In the genomic region with DNA sequence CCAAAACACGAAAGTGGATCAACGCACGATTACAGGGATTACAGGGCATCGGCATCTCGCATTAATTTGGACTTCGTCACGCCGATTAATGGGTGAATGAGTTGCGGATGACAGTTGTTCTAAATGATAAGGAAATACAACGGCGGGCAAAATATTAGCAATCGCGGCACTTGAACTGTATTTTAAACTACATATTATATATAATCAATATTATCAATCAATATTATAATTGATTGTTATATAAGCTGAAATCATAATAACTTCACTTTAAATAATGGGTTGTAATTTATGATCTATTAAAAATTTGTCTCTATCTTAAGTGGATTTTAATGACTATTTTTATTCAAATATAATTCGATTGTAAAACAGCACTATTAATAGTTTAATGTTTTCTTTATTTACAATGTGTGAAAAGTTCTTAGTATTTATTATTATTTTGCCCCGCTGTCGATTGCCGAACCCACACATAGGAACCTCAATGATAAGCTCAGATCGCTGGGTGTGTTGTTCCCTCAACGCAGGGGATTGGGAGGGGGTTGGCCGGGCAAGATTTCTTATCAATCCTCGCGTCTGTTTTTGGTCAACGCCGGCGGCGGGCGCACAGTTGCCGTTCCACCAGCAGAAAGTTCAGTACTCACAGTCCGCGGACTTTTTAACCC, we compare ENCODE assay signal across 4 fruit fly cellular contexts.
TF ChIP-seq lines count a peak whose summit lies in the region.

No protein-coding gene starts in this region.

TF ChIP-seq in whole organism, embryonic, 481 proteins besides CTCF, POLR2A, EP300 and RAD21 (continued from another document and continues in another):
- TF ChIP-seq Rx (GFP tag; IDR thresholded peaks at IDR 0.05; lab: Robert Waterston, UW): no peak
- no peak for TF ChIP-seq aop (GFP tag; IDR thresholded peaks at IDR 0.05; lab: Robert Waterston, UW)
- no peak for TF ChIP-seq tna (GFP tag; IDR thresholded peaks at IDR 0.05; lab: Robert Waterston, UW; ENCODE audit: partially characterized antibody)
- TF ChIP-seq CG18262 (tag; optimal IDR thresholded peaks at IDR 0.05; lab: Kevin White, UChicago): peak; percentile 80
- peak; percentile 75 for TF ChIP-seq CG15269 (tag; optimal IDR thresholded peaks at IDR 0.05; lab: Kevin White, UChicago)
- peak; percentile 36 for TF ChIP-seq CG30403 (GFP tag; optimal IDR thresholded peaks at IDR 0.05; lab: Kevin White, UChicago)
- peak; percentile 33 for TF ChIP-seq CG15514 (GFP tag; optimal IDR thresholded peaks at IDR 0.05; lab: Kevin White, UChicago)
- no peak for TF ChIP-seq Blimp-1 (GFP tag; optimal IDR thresholded peaks at IDR 0.05; lab: Kevin White, UChicago)
- no peak for TF ChIP-seq danr (GFP tag; IDR thresholded peaks at IDR 0.05; lab: Robert Waterston, UW)
- no peak for TF ChIP-seq Hmx (GFP tag; optimal IDR thresholded peaks at IDR 0.05; lab: Kevin White, UChicago)
- peak; percentile 34; the same call in 2 of the 3 replicates for TF ChIP-seq ci (GFP tag; IDR thresholded peaks at IDR 0.05; lab: Robert Waterston, UW)
- peak; percentile 8 for TF ChIP-seq trem (tag; optimal IDR thresholded peaks at IDR 0.05; lab: Kevin White, UChicago)
- no peak for TF ChIP-seq chif (GFP tag; optimal IDR thresholded peaks at IDR 0.05; lab: Kevin White, UChicago)
- TF ChIP-seq Six4 (GFP tag; optimal IDR thresholded peaks at IDR 0.05; lab: Kevin White, UChicago): no peak
- peak; percentile 82 for TF ChIP-seq gem (tag; optimal IDR thresholded peaks at IDR 0.05; lab: Kevin White, UChicago)
- TF ChIP-seq CG8290 (GFP tag; optimal IDR thresholded peaks at IDR 0.05; lab: Kevin White, UChicago): no peak
- no peak for TF ChIP-seq CG8290 (tag; optimal IDR thresholded peaks at IDR 0.05; lab: Kevin White, UChicago)
- no peak for TF ChIP-seq TFAM (GFP tag; optimal IDR thresholded peaks at IDR 0.05; lab: Kevin White, UChicago)
- no peak for TF ChIP-seq Vsx1 (GFP tag; optimal IDR thresholded peaks at IDR 0.05; lab: Kevin White, UChicago)
- no peak for TF ChIP-seq Gsc (GFP tag; IDR thresholded peaks at IDR 0.05; lab: Robert Waterston, UW)
- no peak for TF ChIP-seq CG31388 (GFP tag; optimal IDR thresholded peaks at IDR 0.05; lab: Kevin White, UChicago)
- no peak for TF ChIP-seq CG11247 (GFP tag; IDR thresholded peaks at IDR 0.05; lab: Robert Waterston, UW)
- TF ChIP-seq CG11696 (GFP tag; IDR thresholded peaks at IDR 0.05; lab: Robert Waterston, UW): peak; percentile 92
- TF ChIP-seq Lhr (GFP tag; optimal IDR thresholded peaks at IDR 0.05; lab: Kevin White, UChicago): no peak
- TF ChIP-seq Awh (GFP tag; IDR thresholded peaks at IDR 0.05; lab: Robert Waterston, UW): no peak
- no peak for TF ChIP-seq ham (GFP tag; IDR thresholded peaks at IDR 0.05; lab: Robert Waterston, UW)
- no peak for TF ChIP-seq corto (GFP tag; optimal IDR thresholded peaks at IDR 0.05; lab: Kevin White, UChicago)
- TF ChIP-seq knrl (GFP tag; IDR thresholded peaks at IDR 0.05; lab: Robert Waterston, UW; ENCODE audit: partially characterized antibody): no peak
- TF ChIP-seq crc (GFP tag; optimal IDR thresholded peaks at IDR 0.05; lab: Kevin White, UChicago): no peak
- TF ChIP-seq BtbVII (GFP tag; optimal IDR thresholded peaks at IDR 0.05; lab: Kevin White, UChicago): peak; percentile 37
- no peak for TF ChIP-seq CG7786 (GFP tag; optimal IDR thresholded peaks at IDR 0.05; lab: Kevin White, UChicago)
- TF ChIP-seq Doc2 (GFP tag; IDR thresholded peaks at IDR 0.05; lab: Robert Waterston, UW): no peak

TF ChIP-seq in whole organism, prepupa, 60 proteins besides CTCF, POLR2A, EP300 and RAD21 (continued from another document and continues in another):
- TF ChIP-seq lz (GFP tag; optimal IDR thresholded peaks at IDR 0.05; lab: Kevin White, UChicago): peak; percentile 17
- TF ChIP-seq Ets96B (tag; optimal IDR thresholded peaks at IDR 0.05; lab: Kevin White, UChicago): peak; percentile 74
- TF ChIP-seq CG11902 (GFP tag; optimal IDR thresholded peaks at IDR 0.05; lab: Kevin White, UChicago): peak; percentile 9
- peak; percentile 15 for TF ChIP-seq achi (GFP tag; optimal IDR thresholded peaks at IDR 0.05; lab: Kevin White, UChicago)
- no peak for TF ChIP-seq CG16779 (tag; optimal IDR thresholded peaks at IDR 0.05; lab: Kevin White, UChicago)
- peak; percentile 51 for TF ChIP-seq CG32006 (GFP tag; optimal IDR thresholded peaks at IDR 0.05; lab: Kevin White, UChicago)
- peak; percentile 65 for TF ChIP-seq CG8632 (GFP tag; optimal IDR thresholded peaks at IDR 0.05; lab: Kevin White, UChicago)
- TF ChIP-seq fd85E (GFP tag; optimal IDR thresholded peaks at IDR 0.05; lab: Kevin White, UChicago): no peak
- TF ChIP-seq CG4318 (GFP tag; optimal IDR thresholded peaks at IDR 0.05; lab: Kevin White, UChicago): no peak
- no peak for TF ChIP-seq CG6854 (GFP tag; optimal IDR thresholded peaks at IDR 0.05; lab: Kevin White, UChicago)
- peak; percentile 54; the same call in 2 of the 3 replicates for TF ChIP-seq eg (GFP tag; IDR thresholded peaks at IDR 0.05; lab: Robert Waterston, UW)
- TF ChIP-seq CG11762 (GFP tag; optimal IDR thresholded peaks at IDR 0.05; lab: Kevin White, UChicago; ENCODE audit: insufficient read depth): no peak
- TF ChIP-seq CG6792 (GFP tag; optimal IDR thresholded peaks at IDR 0.05; lab: Kevin White, UChicago): peak; percentile 50
- no peak for TF ChIP-seq Blimp-1 (GFP tag; optimal IDR thresholded peaks at IDR 0.05; lab: Kevin White, UChicago)
- TF ChIP-seq Sox102F (GFP tag; optimal IDR thresholded peaks at IDR 0.05; lab: Kevin White, UChicago): peak; percentile 18
- TF ChIP-seq CG10631 (GFP tag; optimal IDR thresholded peaks at IDR 0.05; lab: Kevin White, UChicago): peak; percentile 38
- TF ChIP-seq CG8119 (GFP tag; IDR thresholded peaks at IDR 0.05; lab: Robert Waterston, UW): no peak
- peak; percentile 11 for TF ChIP-seq CG8319 (GFP tag; optimal IDR thresholded peaks at IDR 0.05; lab: Kevin White, UChicago)
- TF ChIP-seq CG3032 (tag; optimal IDR thresholded peaks at IDR 0.05; lab: Kevin White, UChicago): peak; percentile 73
- TF ChIP-seq CG7368 (GFP tag; optimal IDR thresholded peaks at IDR 0.05; lab: Kevin White, UChicago): peak; percentile 21
- TF ChIP-seq CG10669 (GFP tag; optimal IDR thresholded peaks at IDR 0.05; lab: Kevin White, UChicago): peak; percentile 43
- peak; percentile 55 for TF ChIP-seq OdsH (GFP tag; optimal IDR thresholded peaks at IDR 0.05; lab: Kevin White, UChicago)
- no peak for TF ChIP-seq Ets21C (GFP tag; optimal IDR thresholded peaks at IDR 0.05; lab: Kevin White, UChicago)
- TF ChIP-seq Eip78C (GFP tag; lab: Kevin White, UChicago): peak; percentile 75
- TF ChIP-seq CG3919 (GFP tag; optimal IDR thresholded peaks at IDR 0.05; lab: Kevin White, UChicago): peak; percentile 47
- peak; percentile 23 for TF ChIP-seq vri (GFP tag; optimal IDR thresholded peaks at IDR 0.05; lab: Kevin White, UChicago)
- peak; percentile 32 for TF ChIP-seq Eip93F (GFP tag; optimal IDR thresholded peaks at IDR 0.05; lab: Kevin White, UChicago)
- TF ChIP-seq pdm3 (GFP tag; optimal IDR thresholded peaks at IDR 0.05; lab: Kevin White, UChicago): peak; percentile 16
- TF ChIP-seq topi (GFP tag; optimal IDR thresholded peaks at IDR 0.05; lab: Kevin White, UChicago): no peak
- peak; percentile 21 for TF ChIP-seq cyc (GFP tag; optimal IDR thresholded peaks at IDR 0.05; lab: Kevin White, UChicago)
- TF ChIP-seq CG11294 (GFP tag; IDR thresholded peaks at IDR 0.05; lab: Robert Waterston, UW): no peak
- TF ChIP-seq net (GFP tag; optimal IDR thresholded peaks at IDR 0.05; lab: Kevin White, UChicago): peak; percentile 68
- no peak for TF ChIP-seq Sox14 (GFP tag; optimal IDR thresholded peaks at IDR 0.05; lab: Kevin White, UChicago)

TF ChIP-seq in whole organism, pupa, 21 proteins besides CTCF, POLR2A, EP300 and RAD21 (continued from another document):
- TF ChIP-seq Ets98B (GFP tag; IDR thresholded peaks at IDR 0.05; lab: Robert Waterston, UW): no peak
- no peak for TF ChIP-seq fd96Ca (GFP tag; IDR thresholded peaks at IDR 0.05; lab: Robert Waterston, UW)

TF ChIP-seq in whole organism, wandering third instar larva, 38 proteins besides CTCF, POLR2A, EP300 and RAD21 (continued from another document):
- TF ChIP-seq Hr78 (GFP tag; optimal IDR thresholded peaks at IDR 0.05; lab: Kevin White, UChicago) (no peak), br (GFP tag; optimal IDR thresholded peaks at IDR 0.05; lab: Kevin White, UChicago) (peak; percentile 30), rgr (GFP tag; optimal IDR thresholded peaks at IDR 0.05; lab: Kevin White, UChicago) (peak; percentile 55), CG32264 (GFP tag; optimal IDR thresholded peaks at IDR 0.05; lab: Kevin White, UChicago) (no peak), dmrt93B (GFP tag; optimal IDR thresholded peaks at IDR 0.05; lab: Kevin White, UChicago) (peak; percentile 37)
